Worm (Caenorhabditis elegans): ENCODE measurements around the gene T28D6.7.

Gene T28D6.7

DNA sequence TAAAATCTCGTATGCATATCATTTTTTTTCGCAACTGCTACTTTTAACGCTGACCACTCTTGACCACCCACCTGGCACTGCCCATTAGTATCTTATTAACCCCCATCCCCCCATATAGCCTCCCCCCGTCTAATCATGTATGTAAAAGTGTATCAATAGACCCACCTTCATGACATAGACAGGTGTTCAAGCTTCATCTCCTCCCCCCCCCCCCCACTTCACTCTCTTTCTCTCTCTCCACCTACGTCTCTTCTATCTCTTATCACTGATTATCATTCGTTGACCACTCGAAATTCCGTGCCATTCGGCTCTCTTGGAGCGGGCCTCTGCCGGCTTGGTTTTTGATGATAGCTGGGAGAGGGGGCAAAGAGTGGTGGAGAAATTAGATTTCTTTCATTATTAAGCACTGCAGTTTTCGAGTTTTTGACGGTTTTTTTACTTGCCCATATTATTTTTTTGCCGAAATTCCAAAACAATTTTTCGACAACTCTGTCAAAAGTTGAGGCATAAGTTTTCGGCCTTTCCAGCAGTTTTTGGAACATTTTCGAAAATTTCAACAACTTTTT lies 9.6 kb upstream of the T28D6.7 start:
- TF ChIP-seq ztf-11 (tag; optimal IDR thresholded peaks at IDR 0.05): no peak
- TF ChIP-seq lin-39 (tag; optimal IDR thresholded peaks at IDR 0.05): peak; percentile 12

DNA sequence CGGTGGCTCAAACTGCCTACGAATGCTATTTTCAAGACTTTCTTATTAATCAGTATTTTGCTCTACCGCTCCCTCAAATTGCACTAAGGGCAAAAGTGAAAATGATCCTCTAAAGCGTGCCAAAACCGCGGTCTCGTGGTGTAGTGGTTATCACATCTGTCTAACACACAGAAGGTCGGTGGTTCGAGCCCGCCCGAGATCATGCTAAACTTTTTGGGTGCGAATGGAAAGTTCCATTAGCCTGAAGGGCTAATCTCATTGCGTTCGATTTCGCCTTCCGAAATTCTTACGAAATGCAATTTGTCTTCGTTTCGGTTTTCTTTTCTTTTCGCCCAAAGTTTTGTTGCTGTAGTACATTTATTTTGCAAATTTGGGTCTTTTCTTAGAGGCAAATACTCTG lies 7.2 kb upstream of the T28D6.7 start:
- TF ChIP-seq zag-1 (tag; optimal IDR thresholded peaks at IDR 0.05) (no peak), ama-1 (optimal IDR thresholded peaks at IDR 0.05) (no peak), nfya-1 (tag; optimal IDR thresholded peaks at IDR 0.05; ENCODE audit: insufficient read depth) (peak; percentile 25), elt-2 (tag; optimal IDR thresholded peaks at IDR 0.05) (peak; percentile 13), nhr-23 (tag; optimal IDR thresholded peaks at IDR 0.05) (no peak), fkh-10 (GFP tag; optimal IDR thresholded peaks at IDR 0.05) (no peak), fos-1 (tag; optimal IDR thresholded peaks at IDR 0.05) (no peak), ceh-28 (tag; optimal IDR thresholded peaks at IDR 0.05) (no peak), eor-1 (tag; optimal IDR thresholded peaks at IDR 0.05) (no peak), nhr-43 (tag; optimal IDR thresholded peaks at IDR 0.05; ENCODE audit: poor library complexity, severe bottlenecking) (no peak), lin-39 (tag; optimal IDR thresholded peaks at IDR 0.05) (peak; percentile 43), elt-3 (tag; optimal IDR thresholded peaks at IDR 0.05) (no peak), nhr-77 (tag; optimal IDR thresholded peaks at IDR 0.05) (no peak)

DNA sequence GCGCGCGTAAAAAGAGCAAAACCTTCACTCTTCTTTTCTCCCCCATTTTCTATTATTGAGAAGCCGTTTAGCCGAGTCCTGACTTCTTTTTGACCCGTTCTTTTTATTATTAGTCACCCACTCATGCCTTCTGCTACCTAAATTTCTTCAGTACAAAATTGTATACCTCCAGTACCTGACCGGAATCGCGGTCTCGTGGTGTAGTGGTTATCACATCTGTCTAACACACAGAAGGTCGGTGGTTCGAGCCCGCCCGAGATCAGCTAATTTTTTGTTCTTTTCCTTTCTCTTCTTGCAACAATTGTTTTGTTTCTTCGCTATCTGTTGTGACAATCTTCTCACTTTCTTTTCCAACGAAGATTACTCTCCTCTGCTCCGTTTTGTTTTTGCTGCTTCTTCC lies 6.6 kb upstream of the T28D6.7 start:
- TF ChIP-seq lin-39 (tag; optimal IDR thresholded peaks at IDR 0.05): peak; percentile 3
- no peak for TF ChIP-seq egl-27 (tag; optimal IDR thresholded peaks at IDR 0.05)
- no peak for TF ChIP-seq elt-1 (tag; optimal IDR thresholded peaks at IDR 0.05)
- TF ChIP-seq ceh-82 (tag; optimal IDR thresholded peaks at IDR 0.05): no peak
- no peak for TF ChIP-seq fos-1 (tag; optimal IDR thresholded peaks at IDR 0.05)
- no peak for TF ChIP-seq ZK546.5 (tag; optimal IDR thresholded peaks at IDR 0.05)
- TF ChIP-seq pqm-1 (tag; optimal IDR thresholded peaks at IDR 0.05): peak; percentile 41
- TF ChIP-seq nhr-11 (tag; optimal IDR thresholded peaks at IDR 0.05): no peak
- no peak for TF ChIP-seq ceh-28 (tag; optimal IDR thresholded peaks at IDR 0.05)
- no peak for TF ChIP-seq ama-1 (optimal IDR thresholded peaks at IDR 0.05)
- no peak for TF ChIP-seq zag-1 (tag; optimal IDR thresholded peaks at IDR 0.05)
- TF ChIP-seq elt-2 (tag; optimal IDR thresholded peaks at IDR 0.05): peak; percentile 21
- no peak for TF ChIP-seq nhr-25 (tag; optimal IDR thresholded peaks at IDR 0.05)
- peak; percentile 43 for TF ChIP-seq nhr-43 (tag; optimal IDR thresholded peaks at IDR 0.05; ENCODE audit: poor library complexity, severe bottlenecking)
- no peak for TF ChIP-seq nhr-237 (tag; optimal IDR thresholded peaks at IDR 0.05)
- peak; percentile 37 for TF ChIP-seq nfya-1 (tag; optimal IDR thresholded peaks at IDR 0.05; ENCODE audit: insufficient read depth)
- TF ChIP-seq ztf-4 (tag; optimal IDR thresholded peaks at IDR 0.05): no peak
- peak; percentile 4 for TF ChIP-seq lin-15B (tag; optimal IDR thresholded peaks at IDR 0.05)
- TF ChIP-seq mdl-1 (tag; optimal IDR thresholded peaks at IDR 0.05): no peak
- TF ChIP-seq egl-5 (tag; optimal IDR thresholded peaks at IDR 0.05): no peak

DNA sequence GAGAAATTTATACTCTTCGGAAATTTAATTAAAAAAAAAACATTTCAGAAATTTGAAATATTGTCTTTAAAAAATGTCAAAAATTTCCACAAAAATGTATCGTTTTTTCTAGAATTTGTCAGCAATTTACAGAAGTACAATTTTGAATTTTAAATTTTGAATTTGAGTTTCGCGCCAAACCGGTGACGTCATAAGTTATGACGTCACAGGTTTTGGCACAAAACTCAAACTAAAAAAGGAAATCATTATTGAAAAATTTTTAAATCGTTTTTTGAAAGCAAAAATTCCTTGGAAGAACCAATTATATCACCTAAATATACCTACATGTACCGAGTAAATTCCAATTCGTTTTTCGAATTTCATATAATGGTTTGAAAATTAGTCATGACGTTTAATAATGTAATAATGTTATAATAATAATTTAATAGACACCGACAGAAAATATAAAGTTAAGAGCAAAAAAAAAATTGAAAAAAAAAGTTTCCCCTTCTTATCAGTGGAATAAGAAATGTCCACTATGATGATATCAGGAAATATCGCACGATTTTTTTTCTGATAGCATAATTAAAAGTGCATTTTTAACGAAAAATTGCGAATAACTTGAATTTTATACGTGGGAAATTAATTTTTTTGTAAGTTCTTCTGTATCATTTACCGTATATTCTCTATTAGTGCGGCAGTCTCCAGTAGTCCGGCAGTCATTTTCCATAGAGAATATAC lies 4.0 kb upstream of the T28D6.7 start:
- TF ChIP-seq pqm-1 (tag; optimal IDR thresholded peaks at IDR 0.05) (peak; percentile 14), zag-1 (tag; optimal IDR thresholded peaks at IDR 0.05) (no peak), elt-2 (tag; optimal IDR thresholded peaks at IDR 0.05) (peak; percentile 59)

DNA sequence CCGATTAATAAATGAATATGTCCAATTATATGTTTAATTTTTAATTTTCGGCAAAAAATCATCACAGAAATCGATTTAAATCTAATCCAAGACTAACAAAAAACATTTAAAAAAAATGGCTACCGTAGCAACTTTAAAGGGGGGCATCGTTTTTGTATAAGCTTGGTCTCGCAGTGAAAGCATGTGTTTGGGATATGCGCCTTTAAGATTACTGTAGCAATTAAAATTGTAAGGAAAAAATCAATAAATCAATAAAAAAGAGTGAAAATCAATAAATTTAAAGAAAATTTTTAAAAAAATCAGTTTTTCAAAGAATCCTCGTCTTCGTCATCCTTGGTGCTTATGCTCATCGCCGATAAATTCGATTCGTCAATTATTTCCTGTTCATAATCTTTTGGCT lies 2.2 kb downstream of the T28D6.7 start:
- no peak for TF ChIP-seq nhr-237 (tag; optimal IDR thresholded peaks at IDR 0.05)
- TF ChIP-seq unc-62 (GFP tag; optimal IDR thresholded peaks at IDR 0.05): no peak
- TF ChIP-seq ceh-28 (tag; optimal IDR thresholded peaks at IDR 0.05): peak; percentile 90
- TF ChIP-seq lin-39 (tag; optimal IDR thresholded peaks at IDR 0.05): no peak
- no peak for TF ChIP-seq ceh-82 (tag; optimal IDR thresholded peaks at IDR 0.05)
- TF ChIP-seq mml-1 (tag; optimal IDR thresholded peaks at IDR 0.05): no peak

DNA sequence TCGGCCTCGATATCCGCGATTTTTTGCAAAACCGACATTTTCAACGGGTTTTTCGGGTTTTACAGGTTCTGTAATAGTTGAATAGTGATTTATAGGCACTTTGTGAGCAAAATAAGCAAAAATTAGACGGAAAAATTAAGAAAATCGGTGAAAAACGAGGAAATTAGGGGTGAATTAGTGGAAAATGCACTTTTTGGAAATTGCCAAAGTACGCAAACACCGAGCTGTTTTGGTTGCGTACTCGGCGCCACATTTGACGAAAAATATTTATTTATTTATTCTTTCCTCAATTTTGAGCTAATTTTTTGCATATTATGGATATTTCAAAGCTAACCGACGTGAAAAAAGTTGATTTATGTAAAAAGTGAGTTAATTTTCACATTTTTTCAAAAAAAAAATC lies 3.2 kb downstream of the T28D6.7 start, which contains the start of the genes T28D6.6 and pen-2:
TSS of gene T28D6.6 (minus strand) at position 68 of the 400 bp plus-strand sequence.
TSS of gene pen-2 (plus strand) at position 282 of the 400 bp plus-strand sequence.
- TF ChIP-seq nhr-77 (tag; optimal IDR thresholded peaks at IDR 0.05) (no peak), tbx-2 (tag; optimal IDR thresholded peaks at IDR 0.05) (no peak), egl-27 (tag; optimal IDR thresholded peaks at IDR 0.05) (no peak), lin-39 (tag; optimal IDR thresholded peaks at IDR 0.05) (peak; percentile 10), ceh-82 (tag; optimal IDR thresholded peaks at IDR 0.05) (no peak), pha-4 (tag; optimal IDR thresholded peaks at IDR 0.05) (peak; percentile 35), unc-39 (tag; optimal IDR thresholded peaks at IDR 0.05) (no peak), daf-12 (tag; optimal IDR thresholded peaks at IDR 0.05) (no peak), nhr-67 (tag; optimal IDR thresholded peaks at IDR 0.05) (no peak), jun-1 (tag; optimal IDR thresholded peaks at IDR 0.05) (no peak), mdl-1 (tag; optimal IDR thresholded peaks at IDR 0.05) (no peak), fkh-2 (tag; optimal IDR thresholded peaks at IDR 0.05) (no peak), elt-2 (tag; optimal IDR thresholded peaks at IDR 0.05) (no peak), pqm-1 (tag; optimal IDR thresholded peaks at IDR 0.05) (no peak), egl-5 (tag; optimal IDR thresholded peaks at IDR 0.05) (no peak), lsy-12 (tag; optimal IDR thresholded peaks at IDR 0.05) (no peak), snpc-4 (tag; optimal IDR thresholded peaks at IDR 0.05) (no peak), lin-15B (tag; optimal IDR thresholded peaks at IDR 0.05) (no peak), nfya-1 (tag; optimal IDR thresholded peaks at IDR 0.05; ENCODE audit: insufficient read depth) (peak; percentile 35), hmg-11 (tag; optimal IDR thresholded peaks at IDR 0.05) (peak; percentile 35)

Measured in whole organism, L3 larva.